Fruit fly (Drosophila melanogaster) whole organism, wandering third instar larva: ENCODE results near the gene CG43145.

Experiments
- Dfd ChIP-seq: fragments of >200 bp; optimal IDR thresholded peaks from 2 replicates; lab custom pipeline; 2017; ENCODE audit warnings: missing biosample characterization, missing genetic modification characterization
- Myc ChIP-seq: fragments of >200 bp; optimal IDR thresholded peaks from 2 replicates; lab custom pipeline; 2017
- Sp1 ChIP-seq: fragments of 200-800 bp; sonication (Bioruptor generic); optimal IDR thresholded peaks from 3 replicates; lab custom pipeline; 2019; ENCODE audit warnings: missing biosample characterization, mild to moderate bottlenecking, missing genetic modification characterization, moderate library complexity
- psq ChIP-seq: fragments of 200-800 bp; sonication (Bioruptor generic); optimal IDR thresholded peaks from 3 replicates; lab custom pipeline; 2017; ENCODE audit warnings: missing biosample characterization, mild to moderate bottlenecking, missing genetic modification characterization, moderate library complexity
- woc ChIP-seq: sonication (Bioruptor generic); optimal IDR thresholded peaks from 2 replicates; lab custom pipeline; 2016; ENCODE audit warnings: missing biosample characterization, mild to moderate bottlenecking, missing genetic modification characterization

DNA sequence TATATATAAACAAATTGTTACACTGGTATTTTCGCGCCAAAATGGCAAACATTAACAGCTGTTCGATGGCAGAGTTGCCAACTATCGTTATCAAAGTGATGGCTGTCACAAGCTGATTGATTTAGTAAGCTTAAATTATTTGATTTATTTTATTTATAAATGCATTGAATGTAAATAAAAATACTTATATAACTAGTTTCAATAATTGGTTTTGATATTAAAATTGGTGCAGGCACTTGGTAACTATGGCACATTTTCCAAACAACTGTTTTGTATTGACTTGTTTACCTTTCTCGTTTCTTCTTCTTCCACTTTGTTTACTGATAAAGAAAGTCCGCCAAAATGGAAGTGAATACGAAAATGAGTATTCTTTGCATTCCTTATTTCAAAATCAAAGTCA, 10.0 kb downstream of the CG43145 start, which contains the start of gene cutlet:
- TF ChIP-seq Dfd (GFP tag; lab: Kevin White, UChicago) (no peak), woc (GFP tag; lab: Kevin White, UChicago) (no peak), psq (GFP tag; lab: Kevin White, UChicago) (no peak), Myc (lab: Kevin White, UChicago) (no peak), Sp1 (GFP tag; lab: Kevin White, UChicago) (no peak)
